Fruit fly (Drosophila melanogaster): ENCODE results near the gene Galphaf.

Gene Galphaf

dm6 chr3L:16705630-16706029, 37.9 kb upstream of the Galphaf start:
- TF ChIP-seq Sox15 (GFP tag; optimal IDR thresholded peaks at IDR 0.05) (no peak), OdsH (GFP tag; optimal IDR thresholded peaks at IDR 0.05) (no peak), Hr4 (GFP tag; optimal IDR thresholded peaks at IDR 0.05) (no peak), Hr39 (GFP tag; optimal IDR thresholded peaks at IDR 0.05) (no peak), CG16779 (tag; optimal IDR thresholded peaks at IDR 0.05) (no peak), acj6 (GFP tag; optimal IDR thresholded peaks at IDR 0.05) (no peak), topi (GFP tag; optimal IDR thresholded peaks at IDR 0.05) (no peak), CG8119 (GFP tag; IDR thresholded peaks at IDR 0.05) (no peak), Lpt (GFP tag; optimal IDR thresholded peaks at IDR 0.05) (no peak), net (GFP tag; optimal IDR thresholded peaks at IDR 0.05) (no peak), CG8632 (GFP tag; optimal IDR thresholded peaks at IDR 0.05) (no peak), CG1621 (tag; optimal IDR thresholded peaks at IDR 0.05) (no peak)

- TF ChIP-seq CG8632 (GFP tag; optimal IDR thresholded peaks at IDR 0.05), result no peak
These were observed 36.9 kb upstream of the Galphaf start, which contains the start of gene CG9692 for dm6 chr3L:16704673-16705072. TSS of gene CG9692 (plus strand) at chr3L:16704973.

dm6 chr3L:16704251-16704650, 36.5 kb upstream of the Galphaf start:
- TF ChIP-seq Eip78C (GFP tag) (peak; percentile 40), Ets96B (tag; optimal IDR thresholded peaks at IDR 0.05) (no peak)

- peak; percentile 25 for TF ChIP-seq fkh (GFP tag; optimal IDR thresholded peaks at IDR 0.05)
- no peak for TF ChIP-seq CG8319 (GFP tag; optimal IDR thresholded peaks at IDR 0.05)
- no peak for TF ChIP-seq CG10669 (GFP tag; optimal IDR thresholded peaks at IDR 0.05)
- no peak for TF ChIP-seq svp (GFP tag)
- no peak for TF ChIP-seq Gug (GFP tag; IDR thresholded peaks at IDR 0.05)
- no peak for TF ChIP-seq CG11902 (GFP tag; optimal IDR thresholded peaks at IDR 0.05)
- TF ChIP-seq CG1621 (tag; optimal IDR thresholded peaks at IDR 0.05), result no peak
- TF ChIP-seq CG6854 (GFP tag; optimal IDR thresholded peaks at IDR 0.05), result no peak
These were observed 35.1 kb upstream of the Galphaf start for dm6 chr3L:16702866-16703265.

dm6 chr3L:16699292-16700026, 31.7 kb upstream of the Galphaf start:
- TF ChIP-seq Hr38 (GFP tag; optimal IDR thresholded peaks at IDR 0.05) (no peak), fkh (GFP tag; optimal IDR thresholded peaks at IDR 0.05) (peak; percentile 60), Sox14 (GFP tag; optimal IDR thresholded peaks at IDR 0.05) (no peak), Blimp-1 (GFP tag; optimal IDR thresholded peaks at IDR 0.05) (no peak), CG6854 (GFP tag; optimal IDR thresholded peaks at IDR 0.05) (no peak), net (GFP tag; optimal IDR thresholded peaks at IDR 0.05) (no peak), vri (GFP tag; optimal IDR thresholded peaks at IDR 0.05) (peak; percentile 54)

dm6 chr3L:16698089-16698488, 30.4 kb upstream of the Galphaf start:
- TF ChIP-seq Hr38 (GFP tag; optimal IDR thresholded peaks at IDR 0.05) (no peak), CG15336 (GFP tag; IDR thresholded peaks at IDR 0.05) (0 out of 2 replicates have a peak, but pooled peaks have one; percentile 23), eg (GFP tag; IDR thresholded peaks at IDR 0.05) (0 out of 3 replicates have a peak, but pooled peaks have one; percentile 19), CG32006 (GFP tag; optimal IDR thresholded peaks at IDR 0.05) (peak; percentile 3)

- peak; percentile 57 for TF ChIP-seq CG32006 (GFP tag; optimal IDR thresholded peaks at IDR 0.05)
- TF ChIP-seq Eip75B (GFP tag; optimal IDR thresholded peaks at IDR 0.05), result no peak
- peak in 1 of 2 experiments; percentile 11 for TF ChIP-seq salr (GFP tag; optimal IDR thresholded peaks at IDR 0.05)
- TF ChIP-seq Hr39 (GFP tag; optimal IDR thresholded peaks at IDR 0.05), result peak; percentile 11
- TF ChIP-seq CG6163 (GFP tag; IDR thresholded peaks at IDR 0.05), result peak; percentile 22; the same call in 1 of the 3 replicates
- TF ChIP-seq Sox102F (GFP tag; optimal IDR thresholded peaks at IDR 0.05), result peak; percentile 18
- peak; percentile 21 for TF ChIP-seq acj6 (GFP tag; optimal IDR thresholded peaks at IDR 0.05)
- peak; percentile 62 for TF ChIP-seq CG8119 (GFP tag; IDR thresholded peaks at IDR 0.05)
- TF ChIP-seq Hr38 (GFP tag; optimal IDR thresholded peaks at IDR 0.05), result no peak
- TF ChIP-seq CG11294 (GFP tag; IDR thresholded peaks at IDR 0.05), result no peak
- TF ChIP-seq Eip78C (GFP tag), result peak; percentile 55
- TF ChIP-seq CG8319 (GFP tag; optimal IDR thresholded peaks at IDR 0.05), result no peak
- peak; percentile 39 for TF ChIP-seq achi (GFP tag; optimal IDR thresholded peaks at IDR 0.05)
- peak; percentile 9 for TF ChIP-seq Smox (GFP tag; optimal IDR thresholded peaks at IDR 0.05)
- TF ChIP-seq fd59A (GFP tag; optimal IDR thresholded peaks at IDR 0.05), result no peak
- no peak for TF ChIP-seq CG3919 (GFP tag; optimal IDR thresholded peaks at IDR 0.05)
- peak; percentile 33 for TF ChIP-seq esn (GFP tag; optimal IDR thresholded peaks at IDR 0.05)
- TF ChIP-seq lz (GFP tag; optimal IDR thresholded peaks at IDR 0.05), result no peak
- TF ChIP-seq CG10631 (GFP tag; optimal IDR thresholded peaks at IDR 0.05), result peak; percentile 17
These were observed 29.3 kb upstream of the Galphaf start for dm6 chr3L:16697069-16697468.

Measured in whole organism, prepupa.